Fruit fly (Drosophila melanogaster): ENCODE data around the gene Bdbt.

Gene Bdbt

dm6 chr3R:21140458-21140857 lies 21.8 kb upstream of the Bdbt start, which contains the start of gene SNF4Agamma (continued):
- TF ChIP-seq ken (GFP tag; IDR thresholded peaks at IDR 0.05), result 0 out of 3 replicates have a peak, but pooled peaks have one; percentile 44
- peak; percentile 5 for TF ChIP-seq CHES-1-like (GFP tag; optimal IDR thresholded peaks at IDR 0.05)
- TF ChIP-seq MESR4 (GFP tag; optimal IDR thresholded peaks at IDR 0.05), result no peak
- 0 out of 2 replicates have a peak, but pooled peaks have one; percentile 12 for TF ChIP-seq seq (GFP tag; IDR thresholded peaks at IDR 0.05)
- TF ChIP-seq Hsf (GFP tag; optimal IDR thresholded peaks at IDR 0.05), result peak; percentile 4
- TF ChIP-seq Opbp (GFP tag; IDR thresholded peaks at IDR 0.05; ENCODE audit: partially characterized antibody), result peak; percentile 58; the same call in 2 of the 3 replicates
- peak; percentile 53 for TF ChIP-seq CG12391 (tag; optimal IDR thresholded peaks at IDR 0.05)
- TF ChIP-seq CG9609 (GFP tag; optimal IDR thresholded peaks at IDR 0.05), result peak; percentile 24

- TF ChIP-seq CTCF (GFP tag; optimal IDR thresholded peaks at IDR 0.05) (peak; percentile 15), grn (GFP tag; optimal IDR thresholded peaks at IDR 0.05) (peak; percentile 99), ttk (GFP tag; IDR thresholded peaks at IDR 0.05) (no peak), CG7372 (GFP tag; IDR thresholded peaks at IDR 0.05) (peak; percentile 60), CG1647 (GFP tag; optimal IDR thresholded peaks at IDR 0.05) (peak; percentile 2), PHDP (tag; optimal IDR thresholded peaks at IDR 0.05) (peak; percentile 64), run (tag; optimal IDR thresholded peaks at IDR 0.05) (no peak), CG2199 (GFP tag; IDR thresholded peaks at IDR 0.05) (no peak), CG3995 (GFP tag; optimal IDR thresholded peaks at IDR 0.05) (peak; percentile 89), gcm2 (GFP tag; optimal IDR thresholded peaks at IDR 0.05) (no peak), Myb (GFP tag; optimal IDR thresholded peaks at IDR 0.05) (peak; percentile 20), CG10543 (GFP tag; optimal IDR thresholded peaks at IDR 0.05) (peak; percentile 68), B-H2 (GFP tag; optimal IDR thresholded peaks at IDR 0.05) (peak; percentile 80), CG8290 (GFP tag; optimal IDR thresholded peaks at IDR 0.05) (no peak), CG8290 (tag; optimal IDR thresholded peaks at IDR 0.05) (no peak), MESR4 (GFP tag; optimal IDR thresholded peaks at IDR 0.05) (no peak), pb (GFP tag; optimal IDR thresholded peaks at IDR 0.05) (peak; percentile 36), Fer2 (tag; optimal IDR thresholded peaks at IDR 0.05) (peak; percentile 62), CG5953 (GFP tag; IDR thresholded peaks at IDR 0.05) (no peak), CG11696 (GFP tag; IDR thresholded peaks at IDR 0.05) (no peak), row (GFP tag; IDR thresholded peaks at IDR 0.05) (peak; percentile 95), phol (tag; optimal IDR thresholded peaks at IDR 0.05) (peak; percentile 81), CrebB (tag; optimal IDR thresholded peaks at IDR 0.05) (peak; percentile 44), CG6272 (GFP tag; IDR thresholded peaks at IDR 0.05) (peak; percentile 65), dmrt11E (tag; optimal IDR thresholded peaks at IDR 0.05) (peak; percentile 51), nerfin-2 (GFP tag; IDR thresholded peaks at IDR 0.05; ENCODE audit: partially characterized antibody) (no peak), slbo (GFP tag; IDR thresholded peaks at IDR 0.05) (peak; percentile 70), Elba2 (GFP tag; optimal IDR thresholded peaks at IDR 0.05) (peak; percentile 74), Atf6 (GFP tag; IDR thresholded peaks at IDR 0.05) (no peak), CG10209 (GFP tag; optimal IDR thresholded peaks at IDR 0.05) (peak; percentile 46), CG6765 (GFP tag; optimal IDR thresholded peaks at IDR 0.05) (no peak), CoRest (tag; optimal IDR thresholded peaks at IDR 0.05) (peak; percentile 86), Bdp1 (GFP tag; optimal IDR thresholded peaks at IDR 0.05) (no peak), Sin3A (optimal IDR thresholded peaks at IDR 0.05) (peak; percentile 74), CG6813 (GFP tag; optimal IDR thresholded peaks at IDR 0.05) (no peak), unc-4 (GFP tag; IDR thresholded peaks at IDR 0.05; ENCODE audit: partially characterized antibody) (no peak), pzg (GFP tag; optimal IDR thresholded peaks at IDR 0.05) (peak; percentile 83), ssp (GFP tag; IDR thresholded peaks at IDR 0.05) (peak; percentile 57), scrt (GFP tag; optimal IDR thresholded peaks at IDR 0.05) (no peak), CG2712 (tag; optimal IDR thresholded peaks at IDR 0.05) (peak; percentile 83), zen (tag; optimal IDR thresholded peaks at IDR 0.05) (peak; percentile 75), Sry-δ (GFP tag; optimal IDR thresholded peaks at IDR 0.05) (peak; percentile 59), CG32532 (GFP tag; IDR thresholded peaks at IDR 0.05) (peak; percentile 72)
These were observed 19.6 kb upstream of the Bdbt start, which contains the start of gene meigo for dm6 chr3R:21138220-21138754. Gene meigo (plus strand): TSS chr3R:21138270.
